Fruit fly (Drosophila melanogaster) whole organism, prepupa: Measurements from ENCODE around the gene CG42541.

ENCODE experiments used
- Blimp-1 ChIP-seq: fragments of 200-800 bp; sonication (Bioruptor generic); optimal IDR thresholded peaks from 3 replicates; lab custom pipeline; 2017; ENCODE audit warnings: missing biosample characterization, missing genetic modification characterization, mild to moderate bottlenecking, moderate library complexity, missing genetic modification reagents
- CG10631 ChIP-seq: fragments of 200-800 bp; sonication (Bioruptor generic); optimal IDR thresholded peaks from 2 replicates; lab custom pipeline; 2016; ENCODE audit warnings: missing biosample characterization, missing genetic modification characterization
- CG11294 ChIP-seq: fragments of 200-800 bp; sonication (Bioruptor generic); IDR thresholded peaks from 2 replicates; pipeline ENCODE4 v1.3.6; 2022; ENCODE audit warnings: missing biosample characterization, missing genetic modification characterization
- CG15336 ChIP-seq: fragments of 200-800 bp; sonication (Bioruptor generic); IDR thresholded peaks from 2 replicates; pipeline ENCODE4 v1.3.6; 2022; ENCODE audit warnings: missing biosample characterization, missing genetic modification characterization
- CG1621 ChIP-seq: fragments of 200-800 bp; sonication (Bioruptor generic); optimal IDR thresholded peaks from 3 replicates; lab custom pipeline; 2018; ENCODE audit warnings: missing biosample characterization, mild to moderate bottlenecking, missing genetic modification characterization
- CG16779 ChIP-seq: fragments of 200-800 bp; sonication (Bioruptor generic); optimal IDR thresholded peaks from 3 replicates; lab custom pipeline; 2017; ENCODE audit warnings: missing biosample characterization, mild to moderate bottlenecking, missing genetic modification characterization
- CG3032 ChIP-seq: fragments of 200-800 bp; optimal IDR thresholded peaks from 2 replicates; lab custom pipeline; 2019; ENCODE audit warnings: missing biosample characterization, mild to moderate bottlenecking, missing genetic modification characterization, moderate library complexity
- CG31627 ChIP-seq: fragments of 200-800 bp; sonication (Bioruptor generic); optimal IDR thresholded peaks from 3 replicates; lab custom pipeline; 2016; ENCODE audit warnings: missing biosample characterization, missing genetic modification characterization
- CG6276 ChIP-seq: fragments of 200-800 bp; sonication (Bioruptor generic); optimal IDR thresholded peaks from 2 replicates; lab custom pipeline; 2017; ENCODE audit warnings: missing biosample characterization, mild to moderate bottlenecking, missing genetic modification characterization
- CG6792 ChIP-seq: fragments of 200-800 bp; sonication (Bioruptor generic); optimal IDR thresholded peaks from 3 replicates; lab custom pipeline; 2016; ENCODE audit warnings: missing biosample characterization, missing genetic modification characterization
- CG6854 ChIP-seq: fragments of 200-800 bp; sonication (Bioruptor generic); optimal IDR thresholded peaks from 2 replicates; lab custom pipeline; 2017; ENCODE audit warnings: missing biosample characterization, mild to moderate bottlenecking, missing genetic modification characterization
- Eip75B ChIP-seq: fragments of 200-800 bp; sonication (Bioruptor generic); optimal IDR thresholded peaks from 3 replicates; lab custom pipeline; 2016; ENCODE audit warnings: missing biosample characterization, missing genetic modification characterization
- Eip78C ChIP-seq: fragments of 200-800 bp; sonication (Bioruptor generic); peaks from one replicate; lab custom pipeline; 2016; ENCODE audit warnings: missing biosample characterization, missing genetic modification characterization
- Ets96B ChIP-seq: fragments of 200-800 bp; optimal IDR thresholded peaks from 2 replicates; lab custom pipeline; 2019; ENCODE audit warnings: missing biosample characterization, mild to moderate bottlenecking, missing genetic modification characterization, moderate library complexity
- Hr38 ChIP-seq: sonication (Bioruptor generic); optimal IDR thresholded peaks from 2 replicates; lab custom pipeline; 2016; ENCODE audit warnings: missing biosample characterization, missing genetic modification characterization
- Hr39 ChIP-seq: fragments of 200-800 bp; sonication (Bioruptor generic); optimal IDR thresholded peaks from 2 replicates; lab custom pipeline; 2016; ENCODE audit warnings: missing biosample characterization, missing genetic modification characterization
- Hr4 ChIP-seq: fragments of 200-800 bp; sonication (Bioruptor generic); optimal IDR thresholded peaks from 3 replicates; lab custom pipeline; 2016; ENCODE audit warnings: missing biosample characterization, missing genetic modification characterization
- Lpt ChIP-seq: fragments of 200-800 bp; sonication (Bioruptor generic); optimal IDR thresholded peaks from 3 replicates; lab custom pipeline; 2016; ENCODE audit warnings: missing biosample characterization, missing genetic modification characterization
- Met ChIP-seq: fragments of 200-800 bp; sonication (Bioruptor generic); optimal IDR thresholded peaks from 3 replicates; lab custom pipeline; 2016; ENCODE audit warnings: missing biosample characterization, missing genetic modification characterization
- OdsH ChIP-seq: fragments of 200-800 bp; sonication (Bioruptor generic); optimal IDR thresholded peaks from 3 replicates; lab custom pipeline; 2016; ENCODE audit warnings: missing biosample characterization, missing genetic modification characterization
- Smox ChIP-seq: fragments of 200-800 bp; sonication (Bioruptor generic); optimal IDR thresholded peaks from 3 replicates; lab custom pipeline; 2016; ENCODE audit warnings: missing biosample characterization, missing genetic modification characterization
- Sox14 ChIP-seq: fragments of 200-800 bp; sonication (Bioruptor generic); optimal IDR thresholded peaks from 3 replicates; lab custom pipeline; 2016; ENCODE audit warnings: missing biosample characterization, missing genetic modification characterization
- achi ChIP-seq: fragments of 200-800 bp; sonication (Bioruptor generic); optimal IDR thresholded peaks from 3 replicates; lab custom pipeline; 2016; ENCODE audit warnings: missing biosample characterization, missing genetic modification characterization
- dsx ChIP-seq: fragments of 200-800 bp; optimal IDR thresholded peaks from 3 replicates; lab custom pipeline; 2019; ENCODE audit warnings: missing biosample characterization, mild to moderate bottlenecking, missing genetic modification characterization, moderate library complexity; ENCODE audit not compliant: poor library complexity, severe bottlenecking
- eg ChIP-seq: fragments of 200-800 bp; sonication (Bioruptor generic); IDR thresholded peaks from 3 replicates; pipeline ENCODE4 v1.3.6; 2022; ENCODE audit warnings: missing biosample characterization, missing genetic modification characterization
- esn ChIP-seq: fragments of 200-800 bp; sonication (Bioruptor generic); optimal IDR thresholded peaks from 2 replicates; lab custom pipeline; 2016; ENCODE audit warnings: missing biosample characterization, mild to moderate bottlenecking, missing genetic modification characterization, moderate library complexity
- fd59A ChIP-seq: fragments of 200-800 bp; sonication (Bioruptor generic); optimal IDR thresholded peaks from 2 replicates; lab custom pipeline; 2017; ENCODE audit warnings: missing biosample characterization, mild to moderate bottlenecking, missing genetic modification characterization, missing genetic modification reagents
- fd85E ChIP-seq: fragments of 200-800 bp; sonication (Bioruptor generic); optimal IDR thresholded peaks from 3 replicates; lab custom pipeline; 2016; ENCODE audit warnings: missing biosample characterization, missing genetic modification characterization
- fkh ChIP-seq: fragments of 200-800 bp; sonication (Bioruptor generic); optimal IDR thresholded peaks from 3 replicates; lab custom pipeline; 2017; ENCODE audit warnings: missing biosample characterization, mild to moderate bottlenecking, missing genetic modification characterization, moderate library complexity
- lz ChIP-seq: fragments of 200-800 bp; sonication (Bioruptor generic); optimal IDR thresholded peaks from 3 replicates; lab custom pipeline; 2016; ENCODE audit warnings: missing biosample characterization, missing genetic modification characterization
- net ChIP-seq: fragments of 200-800 bp; sonication (Bioruptor generic); optimal IDR thresholded peaks from 3 replicates; lab custom pipeline; 2016; ENCODE audit warnings: missing biosample characterization, missing genetic modification characterization
- pdm3 ChIP-seq: fragments of 200-800 bp; sonication (Bioruptor generic); optimal IDR thresholded peaks from 3 replicates; lab custom pipeline; 2016; ENCODE audit warnings: missing biosample characterization, missing genetic modification characterization
- salr ChIP-seq, 2 experiments: fragments of 200-800 bp; sonication (Bioruptor generic); optimal IDR thresholded peaks; 3 replicates each; lab custom pipeline; 2016 to 2018; ENCODE audit warnings: missing biosample characterization in 2 of 2, missing genetic modification characterization in 2 of 2, mild to moderate bottlenecking in 1 of 2
- spab ChIP-seq: fragments of 200-800 bp; sonication (Bioruptor generic); optimal IDR thresholded peaks from 2 replicates; lab custom pipeline; 2017; ENCODE audit warnings: missing biosample characterization, mild to moderate bottlenecking, missing genetic modification characterization, missing genetic modification reagents
- ss ChIP-seq, 2 experiments: fragments of 200-800 bp; sonication (Bioruptor generic); optimal IDR thresholded peaks; 2 replicates in 1 of 2; 3 replicates in 1 of 2; lab custom pipeline; 2017 to 2018; ENCODE audit warnings: mild to moderate bottlenecking in 2 of 2, missing biosample characterization in 2 of 2, missing genetic modification characterization in 2 of 2, moderate library complexity in 1 of 2
- svp ChIP-seq: fragments of 200-800 bp; sonication (Bioruptor generic); peaks from one replicate; lab custom pipeline; 2016; ENCODE audit warnings: missing biosample characterization, missing genetic modification characterization

The CG42541 gene

dm6 chrX:3930528-3931251, at the start of gene CG42541:
CG42541 (minus strand) TSS chrX:3930578.
- no peak for TF ChIP-seq Met (GFP tag; lab: Kevin White, UChicago)
- peak; percentile 19 for TF ChIP-seq Eip78C (GFP tag; lab: Kevin White, UChicago)
- TF ChIP-seq, all 60 proteins: peak for 1

- TF ChIP-seq Eip78C (GFP tag; lab: Kevin White, UChicago) (peak; percentile 48), Hr38 (GFP tag; lab: Kevin White, UChicago) (no peak), svp (GFP tag; lab: Kevin White, UChicago) (peak; percentile 49), Sox14 (GFP tag; lab: Kevin White, UChicago) (no peak), eg (GFP tag; lab: Robert Waterston, UW) (no peak), lz (GFP tag; lab: Kevin White, UChicago) (no peak)
- TF ChIP-seq, all 60 proteins: peak for 2
Measured at dm6 chrX:3971250-3971649, 40.9 kb upstream of the CG42541 start, which contains the start of gene CG6414. CG6414 (minus strand) TSS chrX:3971350.

DNA sequence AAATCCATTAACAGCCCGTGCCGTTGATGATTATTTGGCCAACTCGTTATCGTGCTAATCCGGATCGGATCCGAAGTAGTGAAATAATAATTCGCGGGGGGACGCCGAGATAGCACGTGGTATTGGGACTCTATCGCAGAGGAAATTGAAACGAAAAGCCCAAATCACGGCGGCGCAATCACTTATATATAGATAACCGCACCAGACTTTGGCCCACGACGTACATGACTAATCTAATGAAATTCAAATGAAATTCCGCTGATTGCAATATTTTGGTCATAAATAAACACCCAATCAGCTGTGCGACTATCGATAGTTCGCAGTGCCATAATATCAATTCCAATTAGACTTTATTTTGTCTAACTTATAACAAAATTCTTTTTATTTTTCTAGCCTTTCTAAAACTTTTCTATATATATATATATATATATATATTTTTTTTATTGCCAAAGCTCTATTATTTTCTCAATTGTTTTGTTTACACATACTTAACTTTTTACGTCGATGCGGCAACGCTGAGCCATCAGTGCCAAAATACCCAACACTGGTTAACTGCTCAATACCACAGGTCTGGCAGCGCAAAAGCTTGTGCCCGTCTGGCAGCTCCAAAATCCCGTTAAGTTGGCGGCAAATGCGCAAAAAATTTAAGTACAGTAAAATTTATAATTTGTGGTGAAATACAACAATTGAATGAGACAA, 38.1 kb upstream of the CG42541 start, which contains the start of gene CG6428:
TSS of gene CG6428 (minus strand) at position 310 of the 699 bp plus-strand sequence.
- TF ChIP-seq CG6854 (no peak), svp (GFP tag; lab: Kevin White, UChicago) (no peak), CG3032 (tag; lab: Kevin White, UChicago) (peak; percentile 29), fd85E (GFP tag; lab: Kevin White, UChicago) (no peak), fkh (GFP tag; lab: Kevin White, UChicago) (peak; percentile 92), CG31627 (GFP tag; lab: Kevin White, UChicago) (peak; percentile 0)

DNA sequence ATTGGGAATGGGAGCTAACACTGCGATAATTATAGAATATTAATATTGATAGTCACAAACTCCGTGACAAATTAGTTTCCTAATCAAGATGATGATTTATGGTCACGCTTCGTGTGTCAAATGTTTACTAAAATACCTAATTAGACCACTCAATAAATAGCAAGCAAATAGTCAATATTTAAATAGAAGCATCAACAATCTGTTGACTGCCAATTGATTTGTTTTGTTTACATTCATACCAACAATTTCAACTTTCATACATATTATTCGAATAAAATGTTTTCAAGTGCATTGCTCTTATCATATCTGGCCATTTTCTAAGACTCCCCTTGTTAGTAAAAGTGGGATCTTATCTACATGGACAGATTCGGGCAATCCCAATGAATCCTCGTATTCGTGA, 37.2 kb upstream of the CG42541 start:
- TF ChIP-seq spab (no peak), Smox (no peak), fkh (GFP tag; lab: Kevin White, UChicago) (no peak), fd85E (GFP tag; lab: Kevin White, UChicago) (no peak), CG11294 (GFP tag; lab: Robert Waterston, UW) (no peak), CG10631 (GFP tag; lab: Kevin White, UChicago) (no peak), Blimp-1 (no peak)

DNA sequence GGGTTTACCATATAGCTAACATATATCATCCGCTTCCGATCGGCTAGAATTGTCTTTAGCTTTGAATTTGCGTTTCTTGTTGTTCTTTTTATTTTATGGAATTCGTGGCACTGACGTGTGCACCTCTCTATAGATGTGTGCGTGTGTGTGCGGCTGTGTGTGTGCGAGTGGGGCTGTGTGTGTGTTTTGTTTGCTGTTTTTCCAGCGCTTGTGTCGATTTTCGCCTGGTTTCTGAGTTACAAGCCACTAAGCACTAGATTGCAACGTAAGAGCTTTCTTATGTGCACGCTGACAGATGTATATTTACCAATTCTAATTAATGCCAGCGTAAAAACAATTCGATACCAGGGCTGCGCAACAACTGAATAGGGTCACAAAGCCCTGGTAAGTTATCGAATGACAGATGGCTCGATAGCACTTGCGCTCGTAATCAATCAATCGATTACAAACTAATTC, 34.6 kb upstream of the CG42541 start, which contains the start of gene lva:
TSS of gene lva (minus strand) at position 363 of the 456 bp plus-strand sequence.
- no peak for TF ChIP-seq Smox
- TF ChIP-seq eg (GFP tag; lab: Robert Waterston, UW) = peak; percentile 32; the same call in 1 of the 3 replicates
- TF ChIP-seq esn = peak; percentile 12
- no peak for TF ChIP-seq fd85E (GFP tag; lab: Kevin White, UChicago)
- peak; percentile 37; the same call in 1 of the 2 replicates for TF ChIP-seq CG15336 (GFP tag; lab: Robert Waterston, UW)

DNA sequence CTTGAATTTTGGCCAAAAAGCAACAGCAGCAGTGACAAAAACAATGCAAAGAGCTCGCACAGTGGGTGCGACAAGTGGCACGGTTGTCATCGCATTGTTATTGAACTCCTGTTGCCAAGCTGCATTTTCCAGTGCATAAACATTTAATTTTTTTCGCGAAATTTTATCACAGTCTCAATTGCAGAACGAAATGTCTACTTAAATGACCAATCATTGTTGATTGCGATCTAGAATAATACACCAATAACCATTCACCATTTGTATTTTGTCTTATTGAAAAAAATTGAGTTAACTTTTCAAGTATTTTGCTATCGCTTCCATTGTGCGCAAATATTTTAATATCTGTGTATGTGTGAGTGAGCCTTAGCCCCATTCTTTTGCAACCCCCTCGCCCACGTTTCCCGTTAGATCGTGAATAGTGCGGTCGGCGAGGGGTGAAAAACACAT, 19.8 kb upstream of the CG42541 start:
- peak; percentile 30 for TF ChIP-seq CG31627 (GFP tag; lab: Kevin White, UChicago)
- TF ChIP-seq dsx (GFP tag; lab: Kevin White, UChicago) = no peak
- TF ChIP-seq eg (GFP tag; lab: Robert Waterston, UW) = 0 out of 3 replicates have a peak, but pooled peaks have one; percentile 37
- no peak for TF ChIP-seq Hr39 (GFP tag; lab: Kevin White, UChicago)
- no peak for TF ChIP-seq fd85E (GFP tag; lab: Kevin White, UChicago)
- TF ChIP-seq OdsH = peak; percentile 41
- no peak for TF ChIP-seq Eip75B (GFP tag; lab: Kevin White, UChicago)
- no peak for TF ChIP-seq CG16779 (tag; lab: Kevin White, UChicago)
- no peak for TF ChIP-seq Lpt
- no peak for TF ChIP-seq achi (GFP tag; lab: Kevin White, UChicago)
- no peak for TF ChIP-seq CG1621 (tag; lab: Kevin White, UChicago)
- peak; percentile 69 for TF ChIP-seq Hr4 (GFP tag; lab: Kevin White, UChicago)
- TF ChIP-seq pdm3 = no peak
- no peak for TF ChIP-seq CG6276 (GFP tag; lab: Kevin White, UChicago)
- TF ChIP-seq Sox14 (GFP tag; lab: Kevin White, UChicago) = peak; percentile 0
- TF ChIP-seq Ets96B = no peak
- no peak for TF ChIP-seq CG6792 (GFP tag; lab: Kevin White, UChicago)
- no peak for TF ChIP-seq CG6854
- no peak for TF ChIP-seq net (GFP tag; lab: Kevin White, UChicago)
- TF ChIP-seq fd59A = no peak
- TF ChIP-seq CG11294 (GFP tag; lab: Robert Waterston, UW) = peak; percentile 23; the same call in 1 of the 2 replicates
- no peak for TF ChIP-seq salr (GFP tag; optimal IDR thresholded peaks at IDR 0.05; lab: Kevin White, UChicago)
- TF ChIP-seq ss (GFP tag; optimal IDR thresholded peaks at IDR 0.05; lab: Kevin White, UChicago) = no peak
- no peak for TF ChIP-seq Met (GFP tag; lab: Kevin White, UChicago)
- no peak for TF ChIP-seq lz (GFP tag; lab: Kevin White, UChicago)
- TF ChIP-seq Smox = no peak
